Fruit fly (Drosophila melanogaster) whole organism, embryonic: ENCODE results near the gene CG9107.
A peak's percentile ranks its signal among the peaks of the same experiment; 100 is the strongest.

Experiments
- Atf3 ChIP-seq: fragments of 200-800 bp; sonication (Bioruptor generic); optimal IDR thresholded peaks from 3 replicates; lab custom pipeline; 2016; ENCODE audit warnings: missing biosample characterization, missing genetic modification characterization
- BEAF-32 ChIP-seq: fragments of 200-800 bp; sonication (Bioruptor generic); optimal IDR thresholded peaks from 3 replicates; lab custom pipeline; 2017; ENCODE audit warnings: missing biosample characterization, missing genetic modification characterization, mild to moderate bottlenecking, moderate library complexity, missing genetic modification reagents
- CG10147 ChIP-seq: fragments of 200-800 bp; sonication (Bioruptor generic); optimal IDR thresholded peaks from 2 replicates; lab custom pipeline; 2019; ENCODE audit warnings: missing biosample characterization, mild to moderate bottlenecking, missing genetic modification characterization, moderate library complexity
- CG11695 ChIP-seq: fragments of 200-800 bp; sonication (Bioruptor generic); IDR thresholded peaks from 3 replicates; pipeline ENCODE4 v1.3.6; 2022; ENCODE audit warnings: missing biosample characterization, missing genetic modification characterization
- CG12104 ChIP-seq: fragments of 200-800 bp; sonication (Bioruptor generic); optimal IDR thresholded peaks from 3 replicates; lab custom pipeline; 2016; ENCODE audit warnings: missing biosample characterization, missing genetic modification characterization
- CG12391 ChIP-seq: fragments of 200-800 bp; sonication (Bioruptor generic); optimal IDR thresholded peaks from 3 replicates; lab custom pipeline; 2018; ENCODE audit warnings: missing biosample characterization, mild to moderate bottlenecking, missing genetic modification characterization, moderate library complexity
- CG12744 ChIP-seq: fragments of 200-800 bp; sonication (Bioruptor generic); optimal IDR thresholded peaks from 2 replicates; lab custom pipeline; 2016; ENCODE audit warnings: missing biosample characterization, missing genetic modification characterization
- CG13894 ChIP-seq: fragments of 200-800 bp; sonication (Bioruptor generic); optimal IDR thresholded peaks from 3 replicates; lab custom pipeline; 2018; ENCODE audit warnings: missing biosample characterization, mild to moderate bottlenecking, missing genetic modification characterization, moderate library complexity
- CG15269 ChIP-seq: fragments of 200-800 bp; sonication (Bioruptor generic); optimal IDR thresholded peaks from 2 replicates; lab custom pipeline; 2018; ENCODE audit warnings: missing biosample characterization, mild to moderate bottlenecking, missing genetic modification characterization, moderate library complexity
- CG1602 ChIP-seq: fragments of 200-800 bp; sonication (Bioruptor generic); optimal IDR thresholded peaks from 3 replicates; lab custom pipeline; 2016; ENCODE audit warnings: missing biosample characterization, missing genetic modification characterization
- CG18476 ChIP-seq: fragments of 200-800 bp; sonication (Bioruptor generic); optimal IDR thresholded peaks from 2 replicates; lab custom pipeline; 2016; ENCODE audit warnings: missing biosample characterization, mild to moderate bottlenecking, missing genetic modification characterization
- CG30403 ChIP-seq: fragments of 200-800 bp; sonication (Bioruptor generic); optimal IDR thresholded peaks from 3 replicates; lab custom pipeline; 2016; ENCODE audit warnings: missing biosample characterization, missing genetic modification characterization
- CG31224 ChIP-seq: fragments of 200-800 bp; sonication (Bioruptor generic); IDR thresholded peaks from 2 replicates; pipeline ENCODE4 v1.3.6; 2022; ENCODE audit warnings: missing biosample characterization, missing genetic modification characterization
- CG33557 ChIP-seq: fragments of 200-800 bp; sonication (Bioruptor generic); optimal IDR thresholded peaks from 2 replicates; lab custom pipeline; 2019; ENCODE audit warnings: missing biosample characterization, mild to moderate bottlenecking, missing genetic modification characterization, moderate library complexity
- CG4854 ChIP-seq: fragments of 200-800 bp; sonication (Bioruptor generic); optimal IDR thresholded peaks from 2 replicates; lab custom pipeline; 2016; ENCODE audit warnings: missing biosample characterization, missing genetic modification characterization, inconsistent platforms
- CG6254 ChIP-seq: fragments of 200-800 bp; sonication (Bioruptor generic); optimal IDR thresholded peaks from 3 replicates; lab custom pipeline; 2017; ENCODE audit warnings: mild to moderate bottlenecking, missing biosample characterization, missing genetic modification reagents, missing genetic modification characterization
- CG7357 ChIP-seq: fragments of 200-800 bp; sonication (Bioruptor generic); IDR thresholded peaks from 3 replicates; pipeline ENCODE4 v1.3.6; 2022; ENCODE audit warnings: missing biosample characterization, missing genetic modification characterization
- CG7839 ChIP-seq: fragments of 200-800 bp; sonication (Bioruptor generic); optimal IDR thresholded peaks from 3 replicates; lab custom pipeline; 2018; ENCODE audit warnings: missing biosample characterization, mild to moderate bottlenecking, missing genetic modification characterization, moderate library complexity
- CG7987 ChIP-seq: fragments of 200-800 bp; sonication (Bioruptor generic); optimal IDR thresholded peaks from 2 replicates; lab custom pipeline; 2018; ENCODE audit warnings: missing biosample characterization, mild to moderate bottlenecking, missing genetic modification characterization, moderate library complexity
- CG9876 ChIP-seq: fragments of 200-800 bp; sonication (Bioruptor generic); optimal IDR thresholded peaks from 2 replicates; lab custom pipeline; 2016; ENCODE audit warnings: missing biosample characterization, missing genetic modification characterization
- Camta ChIP-seq: fragments of 200-800 bp; sonication (Bioruptor generic); optimal IDR thresholded peaks from 2 replicates; lab custom pipeline; 2016; ENCODE audit warnings: missing biosample characterization, missing genetic modification characterization
- CoRest ChIP-seq: fragments of 200-800 bp; sonication (Bioruptor generic); optimal IDR thresholded peaks from 3 replicates; lab custom pipeline; 2018; ENCODE audit warnings: missing biosample characterization, mild to moderate bottlenecking, missing genetic modification characterization, moderate library complexity
- Deaf1 ChIP-seq: fragments of 200-800 bp; optimal IDR thresholded peaks from 3 replicates; lab custom pipeline; 2019; ENCODE audit warnings: missing biosample characterization, mild to moderate bottlenecking, missing genetic modification characterization, moderate library complexity
- Dfd ChIP-seq, 2 experiments: fragments of >200 bp; optimal IDR thresholded peaks; 2 replicates each; lab custom pipeline; 2017; ENCODE audit warnings: missing biosample characterization in 2 of 2, missing genetic modification characterization in 2 of 2
- E2f1 ChIP-seq: fragments of 200-800 bp; sonication (Bioruptor generic); IDR thresholded peaks from 2 replicates; pipeline ENCODE4 v1.3.6; 2022; ENCODE audit warnings: missing biosample characterization, missing genetic modification characterization
- HLH54F ChIP-seq: fragments of 200-800 bp; sonication (Bioruptor generic); optimal IDR thresholded peaks from 3 replicates; lab custom pipeline; 2016; ENCODE audit warnings: missing biosample characterization, missing genetic modification characterization
- Hsf ChIP-seq: fragments of 200-800 bp; sonication (Bioruptor generic); optimal IDR thresholded peaks from 3 replicates; lab custom pipeline; 2016; ENCODE audit warnings: missing biosample characterization, missing genetic modification characterization
- Max ChIP-seq: fragments of 200-800 bp; sonication (Bioruptor generic); optimal IDR thresholded peaks from 2 replicates; lab custom pipeline; 2016; ENCODE audit warnings: missing biosample characterization, mild to moderate bottlenecking, missing genetic modification characterization
- Meics ChIP-seq: fragments of 200-800 bp; sonication (Bioruptor generic); optimal IDR thresholded peaks from 2 replicates; lab custom pipeline; 2017; ENCODE audit warnings: missing biosample characterization, mild to moderate bottlenecking, missing genetic modification characterization
- NC2β ChIP-seq: fragments of 200-800 bp; sonication (Bioruptor generic); optimal IDR thresholded peaks from 2 replicates; lab custom pipeline; 2016; ENCODE audit warnings: missing biosample characterization, missing genetic modification characterization
- Ssrp ChIP-seq: fragments of 200-800 bp; sonication (Bioruptor generic); optimal IDR thresholded peaks from 2 replicates; lab custom pipeline; 2018; ENCODE audit warnings: missing biosample characterization, mild to moderate bottlenecking, missing genetic modification characterization, moderate library complexity
- ara ChIP-seq: fragments of 200-800 bp; sonication (Bioruptor generic); IDR thresholded peaks from 2 replicates; pipeline ENCODE4 v1.3.6; 2022; ENCODE audit warnings: missing biosample characterization, missing genetic modification characterization
- ash1 ChIP-seq: fragments of 200-800 bp; sonication (Bioruptor generic); optimal IDR thresholded peaks from 2 replicates; lab custom pipeline; 2018; ENCODE audit warnings: missing biosample characterization, mild to moderate bottlenecking, missing genetic modification characterization
- cad ChIP-seq: fragments of >200 bp; optimal IDR thresholded peaks from 2 replicates; lab custom pipeline; 2017; ENCODE audit warnings: missing biosample characterization, missing genetic modification characterization
- caup ChIP-seq: fragments of 200-800 bp; sonication (Bioruptor generic); optimal IDR thresholded peaks from 3 replicates; lab custom pipeline; 2017; ENCODE audit warnings: missing biosample characterization, mild to moderate bottlenecking, missing genetic modification characterization, moderate library complexity; ENCODE audit not compliant: severe bottlenecking
- dmrt99B ChIP-seq: fragments of 200-800 bp; sonication (Bioruptor generic); optimal IDR thresholded peaks from 2 replicates; lab custom pipeline; 2018; ENCODE audit warnings: missing biosample characterization, mild to moderate bottlenecking, missing genetic modification characterization, moderate library complexity
- ewg ChIP-seq: fragments of 200-800 bp; sonication (Bioruptor generic); optimal IDR thresholded peaks from 3 replicates; lab custom pipeline; 2017; ENCODE audit warnings: mild to moderate bottlenecking, missing biosample characterization, missing genetic modification reagents, missing genetic modification characterization
- fd96Cb ChIP-seq: fragments of 200-800 bp; sonication (Bioruptor generic); optimal IDR thresholded peaks from 2 replicates; lab custom pipeline; 2018; ENCODE audit warnings: missing biosample characterization, mild to moderate bottlenecking, missing genetic modification characterization, moderate library complexity
- gce ChIP-seq: fragments of 200-800 bp; sonication (Bioruptor generic); IDR thresholded peaks from 3 replicates; pipeline ENCODE4 v1.3.6; 2022; ENCODE audit warnings: missing biosample characterization, missing genetic modification characterization
- gcm ChIP-seq: fragments of 200-800 bp; sonication (Bioruptor generic); optimal IDR thresholded peaks from 2 replicates; lab custom pipeline; 2019; ENCODE audit warnings: missing biosample characterization, mild to moderate bottlenecking, missing genetic modification characterization, moderate library complexity
- h ChIP-seq: fragments of >200 bp; optimal IDR thresholded peaks from 2 replicates; lab custom pipeline; 2017
- hb ChIP-seq: fragments of 200-800 bp; sonication (Bioruptor generic); IDR thresholded peaks from 3 replicates; pipeline ENCODE4 v1.3.6; 2022; ENCODE audit warnings: missing biosample characterization, missing genetic modification characterization; ENCODE audit not compliant: partially characterized antibody
- jing ChIP-seq: fragments of 200-800 bp; sonication (Bioruptor generic); optimal IDR thresholded peaks from 2 replicates; lab custom pipeline; 2018; ENCODE audit warnings: missing biosample characterization, mild to moderate bottlenecking, missing genetic modification characterization
- jumu ChIP-seq: fragments of 200-800 bp; sonication (Bioruptor generic); optimal IDR thresholded peaks from 3 replicates; lab custom pipeline; 2016; ENCODE audit warnings: missing biosample characterization, missing genetic modification characterization
- phol ChIP-seq: fragments of 200-800 bp; sonication (Bioruptor generic); optimal IDR thresholded peaks from 3 replicates; lab custom pipeline; 2018; ENCODE audit warnings: missing biosample characterization, mild to moderate bottlenecking, missing genetic modification characterization, moderate library complexity
- pita ChIP-seq: fragments of 200-800 bp; sonication (Bioruptor generic); optimal IDR thresholded peaks from 2 replicates; lab custom pipeline; 2017; ENCODE audit warnings: missing biosample characterization, mild to moderate bottlenecking, missing genetic modification characterization
- ranshi ChIP-seq: fragments of 200-800 bp; sonication (Bioruptor generic); IDR thresholded peaks from 2 replicates; pipeline ENCODE4 v1.3.6; 2022; ENCODE audit warnings: missing biosample characterization, missing genetic modification characterization
- schlank ChIP-seq: fragments of 200-800 bp; sonication (Bioruptor generic); optimal IDR thresholded peaks from 2 replicates; lab custom pipeline; 2018; ENCODE audit warnings: missing biosample characterization, mild to moderate bottlenecking, missing genetic modification characterization
- sr ChIP-seq: fragments of 200-800 bp; sonication (Bioruptor generic); IDR thresholded peaks from 3 replicates; pipeline ENCODE4 v1.3.6; 2022; ENCODE audit warnings: missing biosample characterization, missing genetic modification characterization
- stwl ChIP-seq: fragments of 200-800 bp; sonication (Bioruptor generic); optimal IDR thresholded peaks from 3 replicates; lab custom pipeline; 2018; ENCODE audit warnings: missing biosample characterization, mild to moderate bottlenecking, missing genetic modification characterization, moderate library complexity
- tap ChIP-seq: fragments of 200-800 bp; optimal IDR thresholded peaks from 3 replicates; lab custom pipeline; 2019; ENCODE audit warnings: missing biosample characterization, mild to moderate bottlenecking, missing genetic modification characterization, moderate library complexity

CG9107 gene

dm6 chr2L:5986094-5986493, 38.2 kb downstream of the CG9107 start, which contains the start of gene ifc (continued):
- peak; percentile 31 for TF ChIP-seq CG4854
- TF ChIP-seq pita: no peak
- peak; percentile 83 for TF ChIP-seq BEAF-32 (GFP tag; lab: Kevin White, UChicago)
- TF ChIP-seq CG15269 (tag; lab: Kevin White, UChicago): peak; percentile 61
- TF ChIP-seq CG12391: peak; percentile 74
- no peak for TF ChIP-seq gcm
- peak; percentile 6 for TF ChIP-seq CG7987 (GFP tag; lab: Kevin White, UChicago)
- peak; percentile 39 for TF ChIP-seq CG12744 (GFP tag; lab: Kevin White, UChicago)
- peak; percentile 61 for TF ChIP-seq Ssrp (tag; lab: Kevin White, UChicago)
- peak; percentile 17 for TF ChIP-seq caup (GFP tag; lab: Kevin White, UChicago)
- TF ChIP-seq Atf3 (GFP tag; lab: Kevin White, UChicago): peak; percentile 5
- TF ChIP-seq jumu (GFP tag; lab: Kevin White, UChicago): peak; percentile 71
- peak; percentile 71 for TF ChIP-seq Camta (GFP tag; lab: Kevin White, UChicago)
- TF ChIP-seq ara (GFP tag; lab: Robert Waterston, UW): no peak
- TF ChIP-seq fd96Cb (tag; lab: Kevin White, UChicago): peak; percentile 27
- no peak for TF ChIP-seq h (lab: Kevin White, UChicago)
- no peak for TF ChIP-seq dmrt99B (tag; lab: Kevin White, UChicago)
- TF ChIP-seq schlank: peak; percentile 20
- no peak for TF ChIP-seq ranshi (GFP tag; lab: Robert Waterston, UW)
- TF ChIP-seq tap (tag; lab: Kevin White, UChicago): peak; percentile 38
- TF ChIP-seq Max (GFP tag; lab: Kevin White, UChicago): peak; percentile 50
- TF ChIP-seq Hsf (GFP tag; lab: Kevin White, UChicago): peak; percentile 55
- peak; percentile 89 for TF ChIP-seq CG13894
- no peak for TF ChIP-seq jing (GFP tag; lab: Kevin White, UChicago)
- no peak for TF ChIP-seq sr (GFP tag; lab: Robert Waterston, UW)
- peak; percentile 3 for TF ChIP-seq Deaf1 (tag; lab: Kevin White, UChicago)
- TF ChIP-seq CG7357: peak; percentile 99
- TF ChIP-seq CG1602 (GFP tag; lab: Kevin White, UChicago): peak; percentile 59
- no peak for TF ChIP-seq hb (GFP tag; lab: Robert Waterston, UW)
- peak; percentile 49 for TF ChIP-seq ewg (GFP tag; lab: Kevin White, UChicago)
- TF ChIP-seq CG33557 (GFP tag; lab: Kevin White, UChicago): peak; percentile 44
- peak in 1 of 2 experiments; percentile 80 for TF ChIP-seq Dfd (GFP tag; optimal IDR thresholded peaks at IDR 0.05; lab: Kevin White, UChicago)
- peak; percentile 68 for TF ChIP-seq CG30403 (GFP tag; lab: Kevin White, UChicago)
- no peak for TF ChIP-seq cad (GFP tag; lab: Kevin White, UChicago)
- peak; percentile 23 for TF ChIP-seq ash1
- TF ChIP-seq CG6254 (GFP tag; lab: Kevin White, UChicago): peak; percentile 0
- peak; percentile 61 for TF ChIP-seq Meics (GFP tag; lab: Kevin White, UChicago)
- no peak for TF ChIP-seq CG10147 (GFP tag; lab: Kevin White, UChicago)
- peak; percentile 8 for TF ChIP-seq CG12104
- no peak for TF ChIP-seq E2f1
- no peak for TF ChIP-seq CG31224 (GFP tag; lab: Robert Waterston, UW)
- TF ChIP-seq phol (tag; lab: Kevin White, UChicago): peak; percentile 77
- TF ChIP-seq HLH54F (GFP tag; lab: Kevin White, UChicago): peak; percentile 65
- TF ChIP-seq CG7839 (tag; lab: Kevin White, UChicago): peak; percentile 58
- no peak for TF ChIP-seq CG11695 (GFP tag; lab: Robert Waterston, UW)
- peak; percentile 76 for TF ChIP-seq CG18476 (GFP tag; lab: Kevin White, UChicago)
- TF ChIP-seq CoRest (tag; lab: Kevin White, UChicago): peak; percentile 74
- TF ChIP-seq stwl (tag; lab: Kevin White, UChicago): peak; percentile 92
- TF ChIP-seq gce (GFP tag; lab: Robert Waterston, UW): no peak
- peak; percentile 63 for TF ChIP-seq CG9876 (GFP tag; lab: Kevin White, UChicago)
- peak; percentile 55 for TF ChIP-seq NC2β (GFP tag; lab: Kevin White, UChicago)
